Fruit fly (Drosophila melanogaster) whole organism, embryonic: ENCODE data around the gene CG8993.

ENCODE experiments used
- Awh ChIP-seq: fragments of 200-800 bp; sonication (Bioruptor generic); IDR thresholded peaks from 2 replicates; pipeline ENCODE4, ENCODE4 v1.3.6; 2022; ENCODE audit warnings: missing biosample characterization, missing genetic modification characterization
- Bdp1 ChIP-seq: fragments of 200-800 bp; sonication (Bioruptor generic); optimal IDR thresholded peaks from 3 replicates; lab custom pipeline; 2016; ENCODE audit warnings: missing biosample characterization, missing genetic modification characterization
- Blimp-1 ChIP-seq: fragments of 200-800 bp; sonication (Bioruptor generic); optimal IDR thresholded peaks from 3 replicates; lab custom pipeline; 2018; ENCODE audit warnings: missing biosample characterization, missing genetic modification characterization, mild to moderate bottlenecking, moderate library complexity, missing genetic modification reagents
- BtbVII ChIP-seq: fragments of 200-800 bp; sonication (Bioruptor generic); optimal IDR thresholded peaks from 3 replicates; lab custom pipeline; 2017; ENCODE audit warnings: missing biosample characterization, mild to moderate bottlenecking, missing genetic modification characterization
- CG10321 ChIP-seq: fragments of 200-800 bp; sonication (Bioruptor generic); IDR thresholded peaks from 2 replicates; pipeline ENCODE4 v1.3.6; 2022; ENCODE audit warnings: missing biosample characterization, missing genetic modification characterization
- CG10431 ChIP-seq: fragments of 200-800 bp; sonication (Bioruptor generic); optimal IDR thresholded peaks from 3 replicates; lab custom pipeline; 2018; ENCODE audit warnings: missing biosample characterization, mild to moderate bottlenecking, missing genetic modification characterization
- CG10959 ChIP-seq: fragments of 200-800 bp; sonication (Bioruptor generic); IDR thresholded peaks from 2 replicates; pipeline ENCODE4 v1.3.6; 2022; ENCODE audit warnings: missing biosample characterization, missing genetic modification characterization
- CG11398 ChIP-seq: fragments of 200-800 bp; sonication (Bioruptor generic); optimal IDR thresholded peaks from 2 replicates; lab custom pipeline; 2016; ENCODE audit warnings: missing biosample characterization, missing genetic modification characterization
- CG13123 ChIP-seq: fragments of 200-800 bp; sonication (Bioruptor generic); optimal IDR thresholded peaks from 2 replicates; lab custom pipeline; 2016; ENCODE audit warnings: missing biosample characterization, missing genetic modification characterization
- CG14014 ChIP-seq: fragments of 200-800 bp; sonication (Bioruptor generic); IDR thresholded peaks from 2 replicates; pipeline ENCODE4 v1.3.6; 2022; ENCODE audit warnings: missing biosample characterization, missing genetic modification characterization
- CG15696 ChIP-seq: fragments of 200-800 bp; sonication (Bioruptor generic); optimal IDR thresholded peaks from 2 replicates; lab custom pipeline; 2019; ENCODE audit warnings: missing biosample characterization, mild to moderate bottlenecking, missing genetic modification characterization, moderate library complexity
- CG1792 ChIP-seq: fragments of 200-800 bp; sonication (Bioruptor generic); optimal IDR thresholded peaks from 2 replicates; lab custom pipeline; 2016; ENCODE audit warnings: missing biosample characterization, missing genetic modification characterization
- CG1832 ChIP-seq: fragments of 200-800 bp; sonication (Bioruptor generic); optimal IDR thresholded peaks from 2 replicates; lab custom pipeline; 2017; ENCODE audit warnings: missing biosample characterization, mild to moderate bottlenecking, missing genetic modification characterization, inconsistent platforms
- CG18599 ChIP-seq: fragments of 200-800 bp; sonication (Bioruptor generic); optimal IDR thresholded peaks from 3 replicates; lab custom pipeline; 2017; ENCODE audit warnings: missing biosample characterization, missing genetic modification characterization, mild to moderate bottlenecking, moderate library complexity, missing genetic modification reagents
- CG2678 ChIP-seq: fragments of 200-800 bp; sonication (Bioruptor generic); optimal IDR thresholded peaks from 3 replicates; lab custom pipeline; 2019; ENCODE audit warnings: missing biosample characterization, mild to moderate bottlenecking, missing genetic modification characterization, moderate library complexity
- CG2712 ChIP-seq: fragments of 200-800 bp; optimal IDR thresholded peaks from 3 replicates; lab custom pipeline; 2019; ENCODE audit warnings: missing biosample characterization, mild to moderate bottlenecking, missing genetic modification characterization, moderate library complexity
- CG3065 ChIP-seq: fragments of 200-800 bp; sonication (Bioruptor generic); optimal IDR thresholded peaks from 2 replicates; lab custom pipeline; 2016; ENCODE audit warnings: missing biosample characterization, missing genetic modification characterization
- CG3726 ChIP-seq: fragments of 200-800 bp; sonication (Bioruptor generic); IDR thresholded peaks from 3 replicates; pipeline ENCODE4, ENCODE4 v1.3.6; 2022; ENCODE audit warnings: missing biosample characterization, missing genetic modification characterization
- CG3838 ChIP-seq: fragments of 200-800 bp; sonication (Bioruptor generic); optimal IDR thresholded peaks from 3 replicates; lab custom pipeline; 2016; ENCODE audit warnings: missing biosample characterization, missing genetic modification characterization
- CG4360 ChIP-seq: fragments of 200-800 bp; sonication (Bioruptor generic); IDR thresholded peaks from 2 replicates; pipeline ENCODE4 v1.3.6; 2022; ENCODE audit warnings: missing biosample characterization, missing genetic modification characterization
- CG6272 ChIP-seq: fragments of 200-800 bp; sonication (Bioruptor generic); IDR thresholded peaks from 2 replicates; pipeline ENCODE4 v1.3.6; 2022; ENCODE audit warnings: missing biosample characterization, missing genetic modification characterization
- CG6765 ChIP-seq: fragments of 200-800 bp; sonication (Bioruptor generic); optimal IDR thresholded peaks from 3 replicates; lab custom pipeline; 2017; ENCODE audit warnings: missing biosample characterization, mild to moderate bottlenecking, missing genetic modification characterization
- CG6813 ChIP-seq: fragments of 200-800 bp; sonication (Bioruptor generic); optimal IDR thresholded peaks from 2 replicates; lab custom pipeline; 2017; ENCODE audit warnings: missing biosample characterization, missing genetic modification characterization, mild to moderate bottlenecking, moderate library complexity, missing genetic modification reagents
- CG7271 ChIP-seq: fragments of 200-800 bp; sonication (Bioruptor generic); optimal IDR thresholded peaks from 2 replicates; lab custom pipeline; 2018; ENCODE audit warnings: missing biosample characterization, mild to moderate bottlenecking, missing genetic modification characterization, moderate library complexity
- CG8359 ChIP-seq: fragments of 200-800 bp; sonication (Bioruptor generic); optimal IDR thresholded peaks from 2 replicates; lab custom pipeline; 2017; ENCODE audit warnings: missing biosample characterization, mild to moderate bottlenecking, missing genetic modification characterization, borderline replicate concordance
- CG9817 ChIP-seq: fragments of 200-800 bp; sonication (Bioruptor generic); optimal IDR thresholded peaks from 2 replicates; lab custom pipeline; 2018; ENCODE audit warnings: missing biosample characterization, mild to moderate bottlenecking, missing genetic modification characterization, moderate library complexity
- Dad ChIP-seq: fragments of 200-800 bp; sonication (Bioruptor generic); optimal IDR thresholded peaks from 3 replicates; lab custom pipeline; 2016; ENCODE audit warnings: missing biosample characterization, missing genetic modification characterization
- Dfd ChIP-seq, 2 experiments: fragments of >200 bp; optimal IDR thresholded peaks; 2 replicates each; lab custom pipeline; 2017; ENCODE audit warnings: missing biosample characterization in 2 of 2, missing genetic modification characterization in 2 of 2
- Doc2 ChIP-seq: fragments of 200-800 bp; sonication (Bioruptor generic); IDR thresholded peaks from 2 replicates; pipeline ENCODE4 v1.3.6; 2022; ENCODE audit warnings: missing biosample characterization, missing genetic modification characterization
- GATAe ChIP-seq: fragments of 200-800 bp; sonication (Bioruptor generic); conservative IDR thresholded peaks from 2 replicates; pipeline ENCODE4 v1.3.6; 2022; ENCODE audit warnings: missing biosample characterization, missing genetic modification characterization
- Jarid2 ChIP-seq: fragments of 200-800 bp; sonication (Bioruptor generic); optimal IDR thresholded peaks from 3 replicates; lab custom pipeline; 2017; ENCODE audit warnings: mild to moderate bottlenecking, missing biosample characterization, missing genetic modification reagents, missing genetic modification characterization
- Lpt ChIP-seq: fragments of >200 bp; optimal IDR thresholded peaks from 2 replicates; lab custom pipeline; 2018; ENCODE audit warnings: missing biosample characterization, missing genetic modification characterization
- Max ChIP-seq: fragments of 200-800 bp; sonication (Bioruptor generic); optimal IDR thresholded peaks from 2 replicates; lab custom pipeline; 2016; ENCODE audit warnings: missing biosample characterization, mild to moderate bottlenecking, missing genetic modification characterization
- Nf-YA ChIP-seq: fragments of 200-800 bp; sonication (Bioruptor generic); IDR thresholded peaks from 2 replicates; pipeline ENCODE4 v1.3.6; 2022; ENCODE audit warnings: missing biosample characterization, missing genetic modification characterization
- Scr ChIP-seq: fragments of 200-800 bp; sonication (Bioruptor generic); IDR thresholded peaks from 2 replicates; pipeline ENCODE4 v1.3.6; 2022; ENCODE audit warnings: missing biosample characterization, missing genetic modification characterization; ENCODE audit not compliant: partially characterized antibody
- Sry-β ChIP-seq: fragments of 200-800 bp; sonication (Bioruptor generic); optimal IDR thresholded peaks from 2 replicates; lab custom pipeline; 2018; ENCODE audit warnings: missing biosample characterization, mild to moderate bottlenecking, missing genetic modification characterization, moderate library complexity
- ac ChIP-seq: fragments of 200-800 bp; sonication (Bioruptor generic); optimal IDR thresholded peaks from 3 replicates; lab custom pipeline; 2017; ENCODE audit warnings: missing biosample characterization, mild to moderate bottlenecking, missing genetic modification characterization
- aop ChIP-seq: fragments of 200-800 bp; sonication (Bioruptor generic); IDR thresholded peaks from 2 replicates; pipeline ENCODE4 v1.3.6; 2022; ENCODE audit warnings: missing biosample characterization, missing genetic modification characterization
- ara ChIP-seq: fragments of 200-800 bp; sonication (Bioruptor generic); IDR thresholded peaks from 2 replicates; pipeline ENCODE4 v1.3.6; 2022; ENCODE audit warnings: missing biosample characterization, missing genetic modification characterization
- ato ChIP-seq: fragments of 200-800 bp; sonication (Bioruptor generic); IDR thresholded peaks from 2 replicates; pipeline ENCODE4 v1.3.6; 2022; ENCODE audit warnings: missing biosample characterization, missing genetic modification characterization; ENCODE audit not compliant: partially characterized antibody
- cad ChIP-seq: fragments of >200 bp; optimal IDR thresholded peaks from 2 replicates; lab custom pipeline; 2017; ENCODE audit warnings: missing biosample characterization, missing genetic modification characterization
- crp ChIP-seq, 2 experiments: fragments of 200-800 bp; sonication (Bioruptor generic); optimal IDR thresholded peaks; 2 replicates in 1 of 2; 3 replicates in 1 of 2; lab custom pipeline; 2017; ENCODE audit warnings: missing biosample characterization in 2 of 2, missing genetic modification characterization in 2 of 2, mild to moderate bottlenecking in 1 of 2, moderate library complexity in 1 of 2
- cwo ChIP-seq: fragments of 200-800 bp; sonication (Bioruptor generic); optimal IDR thresholded peaks from 3 replicates; lab custom pipeline; 2017; ENCODE audit warnings: missing biosample characterization, missing genetic modification characterization, mild to moderate bottlenecking, moderate library complexity, missing genetic modification reagents
- ham ChIP-seq: fragments of 200-800 bp; sonication (Bioruptor generic); IDR thresholded peaks from 2 replicates; pipeline ENCODE4 v1.3.6; 2022; ENCODE audit warnings: missing biosample characterization, missing genetic modification characterization
- her ChIP-seq: fragments of 200-800 bp; sonication (Bioruptor generic); optimal IDR thresholded peaks from 2 replicates; lab custom pipeline; 2016; ENCODE audit warnings: missing biosample characterization, missing genetic modification characterization
- lilli ChIP-seq: fragments of 200-800 bp; sonication (Bioruptor generic); optimal IDR thresholded peaks from 3 replicates; lab custom pipeline; 2016; ENCODE audit warnings: missing biosample characterization, missing genetic modification characterization
- nau ChIP-seq: fragments of 200-800 bp; sonication (Bioruptor generic); optimal IDR thresholded peaks from 3 replicates; lab custom pipeline; 2017; ENCODE audit warnings: missing biosample characterization, mild to moderate bottlenecking, missing genetic modification characterization, missing genetic modification reagents
- pho ChIP-seq: fragments of 200-800 bp; sonication (Bioruptor generic); optimal IDR thresholded peaks from 2 replicates; lab custom pipeline; 2016; ENCODE audit warnings: missing biosample characterization, missing genetic modification characterization
- prd ChIP-seq, 3 experiments: fragments of >200 bp in 2 of 3; fragments of 200-800 bp in 1 of 3; sonication (Bioruptor generic) in 1 of 3; optimal IDR thresholded peaks in 2 of 3; IDR thresholded peaks in 1 of 3; 2 replicates in 2 of 3; 3 replicates in 1 of 3; pipeline versions ENCODE4 v1.3.6 to Lab custom; 2017 to 2022; ENCODE audit warnings: missing biosample characterization in 1 of 3, missing genetic modification characterization in 1 of 3
- zen ChIP-seq: fragments of 200-800 bp; sonication (Bioruptor generic); optimal IDR thresholded peaks from 3 replicates; lab custom pipeline; 2018; ENCODE audit warnings: missing biosample characterization, mild to moderate bottlenecking, missing genetic modification characterization, moderate library complexity

Gene CG8993

dm6 chr3L:2418769-2419168 lies 46.8 kb downstream of the CG8993 start (continued):
- peak; percentile 42 for TF ChIP-seq CG7271
- TF ChIP-seq CG6813 (GFP tag; lab: Kevin White, UChicago), result peak; percentile 87
- no peak for TF ChIP-seq Lpt (GFP tag; lab: Kevin White, UChicago)
- no peak for TF ChIP-seq CG10431 (GFP tag; lab: Kevin White, UChicago)
- peak; percentile 71 for TF ChIP-seq CG6765
- TF ChIP-seq lilli (GFP tag; lab: Kevin White, UChicago), result peak; percentile 72
- peak; percentile 42 for TF ChIP-seq Sry-β (GFP tag; lab: Kevin White, UChicago)
- peak; percentile 95 for TF ChIP-seq CG18599 (GFP tag; lab: Kevin White, UChicago)
- peak; percentile 55 for TF ChIP-seq CG10959 (GFP tag; lab: Robert Waterston, UW)
- peak; percentile 76 for TF ChIP-seq zen (tag; lab: Kevin White, UChicago)
- TF ChIP-seq pho (GFP tag; lab: Kevin White, UChicago), result peak; percentile 64
- TF ChIP-seq CG3726 (GFP tag; lab: Robert Waterston, UW), result peak; percentile 73
- no peak for TF ChIP-seq CG11398
- peak; percentile 91 for TF ChIP-seq cwo (GFP tag; lab: Kevin White, UChicago)
- TF ChIP-seq Awh (GFP tag; lab: Robert Waterston, UW), result peak; percentile 85
- peak; percentile 42 for TF ChIP-seq CG9817
- TF ChIP-seq aop (GFP tag; lab: Robert Waterston, UW), result no peak
- peak; percentile 82 for TF ChIP-seq CG1792 (GFP tag; lab: Kevin White, UChicago)
- peak; percentile 55 for TF ChIP-seq Bdp1
- peak; percentile 80 for TF ChIP-seq CG2712 (tag; lab: Kevin White, UChicago)
- TF ChIP-seq CG13123 (GFP tag; lab: Kevin White, UChicago), result no peak
- peak; percentile 91 for TF ChIP-seq CG2678 (tag; lab: Kevin White, UChicago)
- peak; percentile 89 for TF ChIP-seq CG14014 (GFP tag; lab: Robert Waterston, UW)
- peak; percentile 43 for TF ChIP-seq CG10321 (GFP tag; lab: Robert Waterston, UW)
- TF ChIP-seq Jarid2 (GFP tag; lab: Kevin White, UChicago), result peak; percentile 61
- peak; percentile 85 for TF ChIP-seq nau (GFP tag; lab: Kevin White, UChicago)
- TF ChIP-seq ham (GFP tag; lab: Robert Waterston, UW), result no peak
- TF ChIP-seq ac (GFP tag; lab: Kevin White, UChicago), result no peak
- no peak for TF ChIP-seq ato
- TF ChIP-seq CG3065 (GFP tag; lab: Kevin White, UChicago), result no peak
- no peak for TF ChIP-seq prd (optimal IDR thresholded peaks at IDR 0.05; lab: Kevin White, UChicago)
- peak; percentile 91 for TF ChIP-seq prd (GFP tag; IDR thresholded peaks at IDR 0.05; lab: Robert Waterston, UW)
- TF ChIP-seq Max (GFP tag; lab: Kevin White, UChicago), result peak; percentile 87
- peak; percentile 79 for TF ChIP-seq CG8359
- peak; percentile 71 for TF ChIP-seq Dad
- TF ChIP-seq Blimp-1 (GFP tag; lab: Kevin White, UChicago), result peak; percentile 93
- TF ChIP-seq CG6272 (GFP tag; lab: Robert Waterston, UW), result peak; percentile 35; the same call in 1 of the 2 replicates
- peak; percentile 31 for TF ChIP-seq CG15696 (tag; lab: Kevin White, UChicago)
- no peak for TF ChIP-seq cad (GFP tag; lab: Kevin White, UChicago)
- no peak for TF ChIP-seq Doc2 (GFP tag; lab: Robert Waterston, UW)
- TF ChIP-seq CG4360 (GFP tag; lab: Robert Waterston, UW), result peak; percentile 64
- 0 out of 2 replicates have a peak, but pooled peaks have one; percentile 27 for TF ChIP-seq GATAe (GFP tag; lab: Robert Waterston, UW)
- peak; percentile 80 for TF ChIP-seq Nf-YA (GFP tag; lab: Robert Waterston, UW)
- TF ChIP-seq BtbVII (GFP tag; lab: Kevin White, UChicago), result peak; percentile 90
- TF ChIP-seq CG1832 (GFP tag; lab: Kevin White, UChicago), result no peak
- TF ChIP-seq Scr, result no peak
- TF ChIP-seq Dfd (GFP tag; optimal IDR thresholded peaks at IDR 0.05; lab: Kevin White, UChicago), result no peak
- peak; percentile 81 for TF ChIP-seq ara (GFP tag; lab: Robert Waterston, UW)
- peak; percentile 3 for TF ChIP-seq CG3838 (GFP tag; lab: Kevin White, UChicago)
- peak; percentile 27 for TF ChIP-seq her (GFP tag; lab: Kevin White, UChicago)
- TF ChIP-seq crp (GFP tag; optimal IDR thresholded peaks at IDR 0.05; lab: Kevin White, UChicago), result peak in 1 of 2 experiments; percentile 9
